Fruit fly (Drosophila melanogaster) whole organism, embryonic: Measurements from ENCODE around the gene osp.
A peak's percentile ranks its signal among the peaks of the same experiment; 100 is the strongest.

Source experiments
- Atf6 ChIP-seq: fragments of 200-800 bp; sonication (Bioruptor generic); IDR thresholded peaks from 2 replicates; pipeline ENCODE4 v1.3.6; 2022; ENCODE audit warnings: missing biosample characterization, missing genetic modification characterization
- Bgb ChIP-seq: fragments of 200-800 bp; sonication (Bioruptor generic); IDR thresholded peaks from 2 replicates; pipeline ENCODE4 v1.3.6; 2022; ENCODE audit warnings: missing biosample characterization, missing genetic modification characterization; ENCODE audit not compliant: partially characterized antibody
- CG1024 ChIP-seq: fragments of 200-800 bp; sonication (Bioruptor generic); IDR thresholded peaks from 2 replicates; pipeline ENCODE4 v1.3.6; 2022; ENCODE audit warnings: missing biosample characterization, missing genetic modification characterization
- CG10543 ChIP-seq: fragments of 200-800 bp; sonication (Bioruptor generic); optimal IDR thresholded peaks from 3 replicates; lab custom pipeline; 2017; ENCODE audit warnings: missing biosample characterization, mild to moderate bottlenecking, missing genetic modification characterization, moderate library complexity
- CG12236 ChIP-seq: fragments of 200-800 bp; sonication (Bioruptor generic); optimal IDR thresholded peaks from 2 replicates; lab custom pipeline; 2016; ENCODE audit warnings: missing biosample characterization, missing genetic modification characterization
- CG12744 ChIP-seq: fragments of 200-800 bp; sonication (Bioruptor generic); optimal IDR thresholded peaks from 2 replicates; lab custom pipeline; 2016; ENCODE audit warnings: missing biosample characterization, missing genetic modification characterization
- CG15073 ChIP-seq: fragments of 200-800 bp; sonication (Bioruptor generic); optimal IDR thresholded peaks from 2 replicates; lab custom pipeline; 2016; ENCODE audit warnings: missing biosample characterization, missing genetic modification characterization
- CG1529 ChIP-seq: fragments of 200-800 bp; sonication (Bioruptor generic); optimal IDR thresholded peaks from 3 replicates; lab custom pipeline; 2018; ENCODE audit warnings: missing biosample characterization, missing genetic modification characterization
- CG16813 ChIP-seq: fragments of 200-800 bp; sonication (Bioruptor generic); IDR thresholded peaks from 3 replicates; pipeline ENCODE4 v1.3.6; 2022; ENCODE audit warnings: missing biosample characterization, missing genetic modification characterization; ENCODE audit not compliant: partially characterized antibody
- CG17359 ChIP-seq: fragments of 200-800 bp; sonication (Bioruptor generic); optimal IDR thresholded peaks from 3 replicates; lab custom pipeline; 2018; ENCODE audit warnings: missing biosample characterization, mild to moderate bottlenecking, missing genetic modification characterization, moderate library complexity
- CG17568 ChIP-seq: fragments of 200-800 bp; sonication (Bioruptor generic); optimal IDR thresholded peaks from 2 replicates; lab custom pipeline; 2018; ENCODE audit warnings: missing biosample characterization, mild to moderate bottlenecking, missing genetic modification characterization, moderate library complexity
- CG18764 ChIP-seq: fragments of 200-800 bp; sonication (Bioruptor generic); optimal IDR thresholded peaks from 3 replicates; lab custom pipeline; 2016; ENCODE audit warnings: missing biosample characterization, missing genetic modification characterization
- CG2712 ChIP-seq: fragments of 200-800 bp; optimal IDR thresholded peaks from 3 replicates; lab custom pipeline; 2019; ENCODE audit warnings: missing biosample characterization, mild to moderate bottlenecking, missing genetic modification characterization, moderate library complexity
- CG30403 ChIP-seq: fragments of 200-800 bp; sonication (Bioruptor generic); optimal IDR thresholded peaks from 3 replicates; lab custom pipeline; 2016; ENCODE audit warnings: missing biosample characterization, missing genetic modification characterization
- CG30431 ChIP-seq: fragments of 200-800 bp; sonication (Bioruptor generic); optimal IDR thresholded peaks from 2 replicates; lab custom pipeline; 2017; ENCODE audit warnings: missing biosample characterization, missing genetic modification characterization
- CG34376 ChIP-seq: fragments of 200-800 bp; sonication (Bioruptor generic); optimal IDR thresholded peaks from 2 replicates; lab custom pipeline; 2018; ENCODE audit warnings: missing biosample characterization, mild to moderate bottlenecking, missing genetic modification characterization
- CG42726 ChIP-seq: fragments of 200-800 bp; sonication (Bioruptor generic); IDR thresholded peaks from 2 replicates; pipeline ENCODE4 v1.3.6; 2022; ENCODE audit warnings: missing biosample characterization, missing genetic modification characterization; ENCODE audit not compliant: partially characterized antibody
- CG4404 ChIP-seq: fragments of 200-800 bp; sonication (Bioruptor generic); IDR thresholded peaks from 2 replicates; pipeline ENCODE4 v1.3.6; 2022; ENCODE audit warnings: missing biosample characterization, missing genetic modification characterization
- CrebB ChIP-seq: fragments of 200-800 bp; sonication (Bioruptor generic); optimal IDR thresholded peaks from 3 replicates; lab custom pipeline; 2018; ENCODE audit warnings: missing biosample characterization, mild to moderate bottlenecking, missing genetic modification characterization
- Dbx ChIP-seq: fragments of 200-800 bp; sonication (Bioruptor generic); IDR thresholded peaks from 3 replicates; pipeline ENCODE4 v1.3.6; 2022; ENCODE audit warnings: missing biosample characterization, missing genetic modification characterization
- GATAe ChIP-seq: fragments of 200-800 bp; sonication (Bioruptor generic); conservative IDR thresholded peaks from 2 replicates; pipeline ENCODE4 v1.3.6; 2022; ENCODE audit warnings: missing biosample characterization, missing genetic modification characterization
- HLH4C ChIP-seq: fragments of 200-800 bp; sonication (Bioruptor generic); IDR thresholded peaks from 3 replicates; pipeline ENCODE4 v1.3.6; 2022; ENCODE audit warnings: missing biosample characterization, missing genetic modification characterization; ENCODE audit not compliant: partially characterized antibody
- Hr3 ChIP-seq: fragments of 200-800 bp; sonication (Bioruptor generic); optimal IDR thresholded peaks from 3 replicates; lab custom pipeline; 2016; ENCODE audit warnings: missing biosample characterization, missing genetic modification characterization
- MTF-1 ChIP-seq: fragments of 200-800 bp; sonication (Bioruptor generic); optimal IDR thresholded peaks from 2 replicates; lab custom pipeline; 2018; ENCODE audit warnings: missing biosample characterization, mild to moderate bottlenecking, missing genetic modification characterization, borderline replicate concordance
- Mad ChIP-seq: fragments of 200-800 bp; sonication (Bioruptor generic); optimal IDR thresholded peaks from 2 replicates; lab custom pipeline; 2016; ENCODE audit warnings: missing biosample characterization, missing genetic modification characterization
- Ssrp ChIP-seq: fragments of 200-800 bp; sonication (Bioruptor generic); optimal IDR thresholded peaks from 2 replicates; lab custom pipeline; 2018; ENCODE audit warnings: missing biosample characterization, mild to moderate bottlenecking, missing genetic modification characterization, moderate library complexity
- Trl ChIP-seq, 3 experiments: fragments of >200 bp in 2 of 3; fragments of 200-800 bp in 1 of 3; sonication (Bioruptor generic) in 1 of 3; optimal IDR thresholded peaks; 2 replicates in 1 of 3; 3 replicates in 2 of 3; lab custom pipeline; 2016 to 2017; ENCODE audit warnings: missing biosample characterization in 1 of 3, missing genetic modification characterization in 1 of 3
- Vsx1 ChIP-seq: fragments of 200-800 bp; sonication (Bioruptor generic); optimal IDR thresholded peaks from 2 replicates; lab custom pipeline; 2017; ENCODE audit warnings: missing biosample characterization, mild to moderate bottlenecking, missing genetic modification characterization, missing genetic modification reagents
- amos ChIP-seq: fragments of 200-800 bp; sonication (Bioruptor generic); IDR thresholded peaks from 2 replicates; pipeline ENCODE4 v1.3.6; 2022; ENCODE audit warnings: missing biosample characterization, missing genetic modification characterization; ENCODE audit not compliant: partially characterized antibody
- caup ChIP-seq: fragments of 200-800 bp; sonication (Bioruptor generic); optimal IDR thresholded peaks from 3 replicates; lab custom pipeline; 2017; ENCODE audit warnings: missing biosample characterization, mild to moderate bottlenecking, missing genetic modification characterization, moderate library complexity; ENCODE audit not compliant: severe bottlenecking
- dpn ChIP-seq, 2 experiments: fragments of 200-800 bp; sonication (Bioruptor generic); optimal IDR thresholded peaks; 3 replicates each; lab custom pipeline; 2016; ENCODE audit warnings: missing biosample characterization in 2 of 2, missing genetic modification characterization in 2 of 2
- en ChIP-seq: fragments of 200-800 bp; sonication (Bioruptor generic); optimal IDR thresholded peaks from 2 replicates; lab custom pipeline; 2016; ENCODE audit warnings: missing biosample characterization, missing genetic modification characterization
- esg ChIP-seq: fragments of 200-800 bp; sonication (Bioruptor generic); conservative IDR thresholded peaks from 2 replicates; pipeline ENCODE4 v1.3.6; 2022; ENCODE audit warnings: missing biosample characterization, missing genetic modification characterization
- gce ChIP-seq: fragments of 200-800 bp; sonication (Bioruptor generic); IDR thresholded peaks from 3 replicates; pipeline ENCODE4 v1.3.6; 2022; ENCODE audit warnings: missing biosample characterization, missing genetic modification characterization
- gcm2 ChIP-seq: fragments of 200-800 bp; sonication (Bioruptor generic); optimal IDR thresholded peaks from 2 replicates; lab custom pipeline; 2016; ENCODE audit warnings: missing biosample characterization, missing genetic modification characterization
- lab ChIP-seq: fragments of 200-800 bp; sonication (Bioruptor generic); optimal IDR thresholded peaks from 3 replicates; lab custom pipeline; 2017; ENCODE audit warnings: missing biosample characterization, missing genetic modification characterization, mild to moderate bottlenecking, moderate library complexity, missing genetic modification reagents
- lmd ChIP-seq: fragments of 200-800 bp; sonication (Bioruptor generic); IDR thresholded peaks from 2 replicates; pipeline ENCODE4 v1.3.6; 2022; ENCODE audit warnings: missing biosample characterization, missing genetic modification characterization
- lov ChIP-seq, 2 experiments: fragments of 200-800 bp in 1 of 2; fragments of >200 bp in 1 of 2; sonication (Bioruptor generic) in 1 of 2; IDR thresholded peaks in 1 of 2; optimal IDR thresholded peaks in 1 of 2; 2 replicates in 1 of 2; 3 replicates in 1 of 2; pipeline versions ENCODE4 v1.3.6 to Lab custom; 2017 to 2022; ENCODE audit warnings: missing biosample characterization in 1 of 2, missing genetic modification characterization in 1 of 2
- p53 ChIP-seq: fragments of 200-800 bp; sonication (Bioruptor generic); optimal IDR thresholded peaks from 2 replicates; lab custom pipeline; 2016; ENCODE audit warnings: missing biosample characterization, missing genetic modification characterization
- pb ChIP-seq: fragments of 200-800 bp; sonication (Bioruptor generic); optimal IDR thresholded peaks from 3 replicates; lab custom pipeline; 2016; ENCODE audit warnings: missing biosample characterization, missing genetic modification characterization
- psq ChIP-seq: fragments of 200-800 bp; sonication (Bioruptor generic); optimal IDR thresholded peaks from 2 replicates; lab custom pipeline; 2017; ENCODE audit warnings: missing biosample characterization, missing genetic modification characterization
- sens ChIP-seq: fragments of 200-800 bp; sonication (Bioruptor generic); peaks from one replicate; lab custom pipeline; 2016; ENCODE audit warnings: missing biosample characterization, missing genetic modification characterization
- shn ChIP-seq: fragments of 200-800 bp; sonication (Bioruptor generic); optimal IDR thresholded peaks from 3 replicates; lab custom pipeline; 2016; ENCODE audit warnings: missing biosample characterization, missing genetic modification characterization
- so ChIP-seq: fragments of 200-800 bp; sonication (Bioruptor generic); IDR thresholded peaks from 3 replicates; pipeline ENCODE4 v1.3.6; 2022; ENCODE audit warnings: missing biosample characterization, missing genetic modification characterization
- vfl ChIP-seq: fragments of 200-800 bp; sonication (Bioruptor generic); optimal IDR thresholded peaks from 2 replicates; lab custom pipeline; 2016; ENCODE audit warnings: missing biosample characterization, missing genetic modification characterization
- zen2 ChIP-seq: fragments of 200-800 bp; sonication (Bioruptor generic); IDR thresholded peaks from 3 replicates; pipeline ENCODE4 v1.3.6; 2022; ENCODE audit warnings: missing biosample characterization, missing genetic modification characterization; ENCODE audit not compliant: partially characterized antibody
- zf30C ChIP-seq: fragments of 200-800 bp; sonication (Bioruptor generic); optimal IDR thresholded peaks from 3 replicates; lab custom pipeline; 2018; ENCODE audit warnings: missing biosample characterization, mild to moderate bottlenecking, missing genetic modification characterization

osp gene

dm6 chr2L:14688922-14689711, at the start of gene osp (continued):
- no peak for TF ChIP-seq CG16813
- TF ChIP-seq zf30C (GFP tag; lab: Kevin White, UChicago) = peak; percentile 5
- peak; percentile 99 for TF ChIP-seq so
- TF ChIP-seq CG30403 = peak; percentile 98
- TF ChIP-seq CG15073 (GFP tag; lab: Kevin White, UChicago) = peak; percentile 78
- peak; percentile 97 for TF ChIP-seq caup
- peak; percentile 80 for TF ChIP-seq CG12744 (GFP tag; lab: Kevin White, UChicago)
- TF ChIP-seq CG1529 = peak; percentile 97
- peak; percentile 96 for TF ChIP-seq CG17568 (GFP tag; lab: Kevin White, UChicago)
- TF ChIP-seq Atf6 (GFP tag; lab: Robert Waterston, UW) = peak; percentile 99
- peak; percentile 95 for TF ChIP-seq CG18764 (GFP tag; lab: Kevin White, UChicago)
- peak; percentile 98 for TF ChIP-seq Ssrp
- TF ChIP-seq gce (GFP tag; lab: Robert Waterston, UW) = peak; percentile 99
- TF ChIP-seq MTF-1 (GFP tag; lab: Kevin White, UChicago) = peak; percentile 92
- peak; percentile 59 for TF ChIP-seq shn
- peak; percentile 72 for TF ChIP-seq CG10543
- TF ChIP-seq CG34376 (GFP tag; lab: Kevin White, UChicago) = peak; percentile 90
- peak; percentile 81 for TF ChIP-seq CG30431
- TF ChIP-seq pb (GFP tag; lab: Kevin White, UChicago) = peak; percentile 63
- peak; percentile 67 to 73 for TF ChIP-seq Trl (optimal IDR thresholded peaks at IDR 0.05; lab: Kevin White, UChicago)
- TF ChIP-seq Trl (GFP tag; optimal IDR thresholded peaks at IDR 0.05; lab: Kevin White, UChicago) = no peak
- TF ChIP-seq CG2712 = peak; percentile 100
- TF ChIP-seq CG12236 = peak; percentile 67
- TF ChIP-seq CG42726 = peak; percentile 80; the same call in 1 of the 2 replicates
- TF ChIP-seq Hr3 = peak; percentile 97
- peak; percentile 75; the same call in 1 of the 2 replicates for TF ChIP-seq Bgb
- TF ChIP-seq GATAe (GFP tag; lab: Robert Waterston, UW) = peak; percentile 96
- TF ChIP-seq Vsx1 (GFP tag; lab: Kevin White, UChicago) = peak; percentile 93
- peak; percentile 99 for TF ChIP-seq CG17359 (tag; lab: Kevin White, UChicago)
- TF ChIP-seq gcm2 = peak; percentile 87
- TF ChIP-seq Mad = peak; percentile 77
- TF ChIP-seq sens = peak; percentile 97
- peak; percentile 92 for TF ChIP-seq CG4404
- peak; percentile 75 to 98 for TF ChIP-seq dpn (GFP tag; optimal IDR thresholded peaks at IDR 0.05; lab: Kevin White, UChicago)
- TF ChIP-seq lab = peak; percentile 99
- TF ChIP-seq Dbx (GFP tag; lab: Robert Waterston, UW) = peak; percentile 99
- TF ChIP-seq CrebB (tag; lab: Kevin White, UChicago) = peak; percentile 98
- peak; percentile 98 for TF ChIP-seq esg
- peak; percentile 85 for TF ChIP-seq vfl (GFP tag; lab: Kevin White, UChicago)
- TF ChIP-seq zen2 (GFP tag; lab: Robert Waterston, UW) = no peak
- no peak; the same call in 2 of the 3 replicates for TF ChIP-seq HLH4C
- TF ChIP-seq lmd (GFP tag; lab: Robert Waterston, UW) = peak; percentile 98
- TF ChIP-seq CG1024 (GFP tag; lab: Robert Waterston, UW) = peak; percentile 97
- TF ChIP-seq psq = peak; percentile 88
- peak; percentile 58; the same call in 1 of the 2 replicates for TF ChIP-seq amos (GFP tag; lab: Robert Waterston, UW)
- TF ChIP-seq lov (optimal IDR thresholded peaks at IDR 0.05; lab: Kevin White, UChicago) = no peak
- TF ChIP-seq lov (GFP tag; IDR thresholded peaks at IDR 0.05; lab: Robert Waterston, UW) = peak; percentile 98
- peak; percentile 42 for TF ChIP-seq p53 (GFP tag; lab: Kevin White, UChicago)
- peak; percentile 25 for TF ChIP-seq en
